Fruit fly (Drosophila melanogaster): Measurements from ENCODE around the gene Osi3.

Osi3 gene

DNA sequence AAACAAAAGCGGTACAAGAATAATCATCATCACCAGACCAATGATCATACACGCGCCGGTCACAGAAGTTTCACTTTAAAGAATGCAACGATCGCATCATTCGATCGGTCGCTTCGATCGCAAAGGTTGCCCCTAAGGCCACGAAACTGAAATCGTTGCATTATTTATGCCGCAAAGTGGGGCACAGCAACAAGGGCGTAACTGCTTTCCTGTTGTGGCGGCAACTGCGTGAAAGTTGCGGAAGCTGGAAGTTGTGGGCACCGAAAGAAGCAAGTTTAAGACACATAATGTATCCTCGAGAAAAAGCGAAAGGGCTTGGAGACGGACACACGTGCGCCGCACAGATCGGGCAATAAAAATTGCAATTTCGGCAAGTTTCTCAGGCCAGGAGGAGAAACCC is 28.4 kb downstream of the Osi3 start:
- TF ChIP-seq CG1621 (tag; optimal IDR thresholded peaks at IDR 0.05) (no peak), CG6854 (GFP tag; optimal IDR thresholded peaks at IDR 0.05) (peak; percentile 55), vri (GFP tag; optimal IDR thresholded peaks at IDR 0.05) (no peak), Blimp-1 (GFP tag; optimal IDR thresholded peaks at IDR 0.05) (peak; percentile 97), esn (GFP tag; optimal IDR thresholded peaks at IDR 0.05) (no peak), CG6276 (GFP tag; optimal IDR thresholded peaks at IDR 0.05) (no peak), CG32006 (GFP tag; optimal IDR thresholded peaks at IDR 0.05) (no peak)

- TF ChIP-seq CG6808 (GFP tag; optimal IDR thresholded peaks at IDR 0.05) (no peak), achi (GFP tag; optimal IDR thresholded peaks at IDR 0.05) (no peak), net (GFP tag; optimal IDR thresholded peaks at IDR 0.05) (no peak), Sox15 (GFP tag; optimal IDR thresholded peaks at IDR 0.05) (no peak), fd85E (GFP tag; optimal IDR thresholded peaks at IDR 0.05) (no peak), dac (GFP tag; optimal IDR thresholded peaks at IDR 0.05) (no peak)
These were observed 29.4 kb downstream of the Osi3 start for dm6 chr3R:6244986-6245385.

DNA sequence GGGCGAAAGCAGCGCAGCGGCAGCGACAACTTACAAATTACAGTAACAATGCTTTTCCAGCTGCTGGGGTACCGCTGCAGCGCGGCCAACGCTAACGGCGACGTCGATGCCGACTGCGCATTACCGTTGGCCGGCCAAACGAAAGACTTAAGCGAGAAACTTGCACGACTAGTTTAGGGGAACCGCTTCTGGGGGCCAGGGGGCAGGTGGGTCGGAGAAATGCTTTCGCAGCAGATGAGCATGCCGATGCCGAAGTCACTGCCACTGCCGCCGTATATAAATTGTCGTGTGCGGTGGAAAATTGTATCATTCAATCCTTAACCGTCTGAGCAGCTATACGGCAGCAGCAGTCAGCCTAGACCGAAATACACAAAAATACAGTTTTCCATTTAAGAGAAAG is 33.1 kb downstream of the Osi3 start, which contains the start of gene Osi7:
Gene Osi7 (plus strand): TSS at position 301 of the 400 bp plus-strand sequence.
- TF ChIP-seq CG16779 (tag; optimal IDR thresholded peaks at IDR 0.05): no peak
- TF ChIP-seq cyc (GFP tag; optimal IDR thresholded peaks at IDR 0.05): no peak
- no peak for TF ChIP-seq fd85E (GFP tag; optimal IDR thresholded peaks at IDR 0.05)
- TF ChIP-seq Sox15 (GFP tag; optimal IDR thresholded peaks at IDR 0.05): no peak
- TF ChIP-seq CG8119 (GFP tag; IDR thresholded peaks at IDR 0.05): no peak
- TF ChIP-seq CG8632 (GFP tag; optimal IDR thresholded peaks at IDR 0.05): no peak
- 0 out of 3 replicates have a peak, but pooled peaks have one; percentile 9 for TF ChIP-seq eg (GFP tag; IDR thresholded peaks at IDR 0.05)
- no peak for TF ChIP-seq CG11762 (GFP tag; optimal IDR thresholded peaks at IDR 0.05; ENCODE audit: insufficient read depth)
- TF ChIP-seq CG6276 (GFP tag; optimal IDR thresholded peaks at IDR 0.05): no peak
- no peak for TF ChIP-seq Sox14 (GFP tag; optimal IDR thresholded peaks at IDR 0.05)
- no peak for TF ChIP-seq net (GFP tag; optimal IDR thresholded peaks at IDR 0.05)
- TF ChIP-seq CG3919 (GFP tag; optimal IDR thresholded peaks at IDR 0.05): no peak
- peak; percentile 20 for TF ChIP-seq Eip78C (GFP tag)
- TF ChIP-seq esn (GFP tag; optimal IDR thresholded peaks at IDR 0.05): no peak
- TF ChIP-seq CG10669 (GFP tag; optimal IDR thresholded peaks at IDR 0.05): no peak
- no peak for TF ChIP-seq Eip93F (GFP tag; optimal IDR thresholded peaks at IDR 0.05)

DNA sequence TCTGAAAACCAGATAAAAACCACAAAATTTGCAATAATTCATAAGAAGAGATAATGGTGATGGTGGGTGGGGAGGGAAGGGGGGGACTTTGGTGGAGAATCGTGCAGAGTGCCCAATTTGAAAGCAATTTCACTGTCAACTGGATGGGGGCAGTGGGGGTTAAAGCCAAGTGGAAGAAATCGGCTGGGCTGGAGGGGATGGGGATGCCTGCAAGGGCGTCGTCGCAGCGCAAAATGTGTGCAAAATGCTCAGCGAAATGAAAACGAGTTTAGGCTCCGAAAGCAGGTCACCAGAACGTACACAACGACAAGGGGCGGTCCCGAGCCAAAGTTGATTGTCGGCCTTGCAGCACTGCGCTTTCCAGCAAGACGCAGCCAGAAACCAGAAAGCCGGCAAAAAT is 37.2 kb downstream of the Osi3 start:
- TF ChIP-seq Blimp-1 (GFP tag; optimal IDR thresholded peaks at IDR 0.05) (peak; percentile 96), CG6854 (GFP tag; optimal IDR thresholded peaks at IDR 0.05) (peak; percentile 89), Sox15 (GFP tag; optimal IDR thresholded peaks at IDR 0.05) (no peak)

DNA sequence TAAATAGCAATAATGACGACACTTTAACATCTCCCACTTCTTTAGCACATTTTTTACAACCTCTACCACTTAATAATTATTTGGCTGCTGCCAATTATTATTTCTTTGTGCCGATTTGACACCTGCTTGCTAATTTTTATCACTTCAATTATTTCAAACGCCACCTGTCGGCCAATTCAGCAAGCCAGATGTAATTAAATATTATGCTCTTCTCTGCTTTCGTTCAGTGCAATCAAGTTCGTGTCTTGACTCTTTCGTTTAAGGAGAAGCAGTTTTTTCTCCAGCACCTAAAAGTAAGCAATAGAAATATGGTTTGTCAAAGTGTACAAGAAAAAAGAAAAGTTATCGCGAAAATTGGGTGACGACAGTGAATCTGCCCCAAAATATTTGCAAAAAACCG is 38.8 kb downstream of the Osi3 start:
- TF ChIP-seq CG4318 (GFP tag; optimal IDR thresholded peaks at IDR 0.05): no peak

DNA sequence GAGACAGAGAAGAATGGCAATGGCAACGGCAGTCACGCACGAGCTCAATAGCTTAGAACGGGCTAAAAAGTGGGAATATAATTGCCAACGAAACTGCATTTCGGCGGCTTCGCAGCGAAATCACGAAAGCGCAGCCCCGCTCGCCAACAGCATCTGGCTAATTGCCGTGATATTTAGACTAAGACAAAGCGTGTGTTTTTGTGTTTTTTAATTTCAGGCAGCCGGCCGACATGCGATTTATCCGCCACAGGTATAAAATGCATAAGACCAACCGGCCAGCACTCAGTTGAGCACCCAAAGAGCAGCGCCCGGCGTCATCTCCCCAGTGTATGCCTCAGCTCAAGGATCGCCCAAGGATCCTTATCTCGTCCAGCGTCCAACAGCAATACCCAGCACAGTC is 39.2 kb downstream of the Osi3 start, which contains the start of gene Osi8:
Gene Osi8 (plus strand): TSS at position 301 of the 400 bp plus-strand sequence.
- no peak for TF ChIP-seq CG4318 (GFP tag; optimal IDR thresholded peaks at IDR 0.05)
- no peak for TF ChIP-seq CG10669 (GFP tag; optimal IDR thresholded peaks at IDR 0.05)
- no peak for TF ChIP-seq ss (GFP tag; optimal IDR thresholded peaks at IDR 0.05)
- TF ChIP-seq Sox14 (GFP tag; optimal IDR thresholded peaks at IDR 0.05): no peak
- TF ChIP-seq Eip93F (GFP tag; optimal IDR thresholded peaks at IDR 0.05): no peak
- no peak for TF ChIP-seq Ets21C (GFP tag; optimal IDR thresholded peaks at IDR 0.05)
- TF ChIP-seq salr (GFP tag; optimal IDR thresholded peaks at IDR 0.05): no peak
- no peak for TF ChIP-seq Ets96B (tag; optimal IDR thresholded peaks at IDR 0.05)
- TF ChIP-seq CG11902 (GFP tag; optimal IDR thresholded peaks at IDR 0.05): no peak
- no peak for TF ChIP-seq CG31627 (GFP tag; optimal IDR thresholded peaks at IDR 0.05)
- TF ChIP-seq net (GFP tag; optimal IDR thresholded peaks at IDR 0.05): no peak
- no peak for TF ChIP-seq CG6854 (GFP tag; optimal IDR thresholded peaks at IDR 0.05)
- TF ChIP-seq CG3919 (GFP tag; optimal IDR thresholded peaks at IDR 0.05): no peak
- TF ChIP-seq dac (GFP tag; optimal IDR thresholded peaks at IDR 0.05): no peak
- no peak for TF ChIP-seq Hr39 (GFP tag; optimal IDR thresholded peaks at IDR 0.05)
